Fruit fly (Drosophila melanogaster): ENCODE data around the gene CG3277.

- TF ChIP-seq h (GFP tag; optimal IDR thresholded peaks at IDR 0.05): no peak
- TF ChIP-seq woc (GFP tag; optimal IDR thresholded peaks at IDR 0.05): peak; percentile 38
- peak; percentile 21 for TF ChIP-seq fru (GFP tag; optimal IDR thresholded peaks at IDR 0.05)
- TF ChIP-seq lola (GFP tag; optimal IDR thresholded peaks at IDR 0.05): no peak
- TF ChIP-seq CrebA (GFP tag; optimal IDR thresholded peaks at IDR 0.05; ENCODE audit: borderline replicate concordance): no peak
- no peak for TF ChIP-seq CG9705 (GFP tag; optimal IDR thresholded peaks at IDR 0.05)
- TF ChIP-seq Myc (optimal IDR thresholded peaks at IDR 0.05): no peak
- TF ChIP-seq sv (GFP tag; optimal IDR thresholded peaks at IDR 0.05): no peak
- no peak for TF ChIP-seq Hr83 (GFP tag; optimal IDR thresholded peaks at IDR 0.05; ENCODE audit: poor library complexity, severe bottlenecking)
- no peak for TF ChIP-seq Dfd (GFP tag; optimal IDR thresholded peaks at IDR 0.05)
Measured at dm6 chr2L:3351575-3352219, 47.8 kb downstream of the CG3277 start.

Measured in whole organism, wandering third instar larva.